Fruit fly (Drosophila melanogaster): ENCODE results near the gene CG34393.
"Not testable (repeated sequence)": the region's sequence is repeated elsewhere in the genome, so short reads cannot be mapped to it uniquely, and the experiment has no call there.

CG34393 gene

DNA sequence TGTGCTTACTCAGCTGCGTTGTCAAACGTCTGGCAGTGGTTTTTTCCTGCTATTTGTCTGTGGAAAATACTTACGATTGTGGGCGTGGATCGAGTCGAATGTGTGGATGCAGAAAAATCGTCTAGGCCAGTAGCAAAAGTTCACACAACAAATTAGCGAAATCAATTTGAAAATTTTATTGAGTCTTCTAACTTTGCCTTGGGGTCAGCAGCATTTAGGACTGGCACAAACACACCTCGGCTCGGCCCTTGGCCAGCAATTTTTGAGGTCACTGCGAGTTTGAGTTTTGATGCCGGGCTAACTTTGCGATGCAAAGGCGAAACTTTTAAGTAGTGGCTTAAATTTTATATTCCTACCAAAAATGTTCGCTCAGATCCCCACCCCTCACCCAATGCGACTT is at the start of gene CG34393:
Gene CG34393 (minus strand): TSS at position 101 of the 400 bp plus-strand sequence.
- TF ChIP-seq CG17801 (GFP tag; optimal IDR thresholded peaks at IDR 0.05; ENCODE audit: partially characterized antibody) = no peak

DNA sequence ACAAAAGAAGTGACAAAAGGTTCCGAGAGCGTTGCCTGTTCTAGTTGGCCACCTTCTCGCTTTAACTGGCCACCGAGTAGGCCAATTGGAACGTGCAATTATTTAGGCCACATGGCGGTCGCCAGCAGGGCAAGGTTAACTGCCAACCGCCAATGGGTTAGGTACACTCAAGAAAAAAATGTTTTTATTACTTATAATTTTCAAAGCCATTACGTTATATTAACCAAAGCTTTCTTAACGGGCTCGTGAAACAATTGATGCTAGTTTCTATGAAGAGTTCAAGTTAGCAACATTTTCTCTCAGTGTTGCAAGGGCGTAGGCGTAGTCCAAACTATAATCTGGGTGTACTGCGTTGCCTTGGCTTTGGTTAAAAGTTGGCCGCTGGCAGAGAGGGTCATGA is 45.7 kb upstream of the CG34393 start:
- TF ChIP-seq CG17801 (GFP tag; optimal IDR thresholded peaks at IDR 0.05; ENCODE audit: partially characterized antibody) = no peak

- TF ChIP-seq CG17801 (GFP tag; optimal IDR thresholded peaks at IDR 0.05; ENCODE audit: partially characterized antibody) = no peak
These were observed 30.9 kb upstream of the CG34393 start for dm6 chr2L:3231239-3231638.

DNA sequence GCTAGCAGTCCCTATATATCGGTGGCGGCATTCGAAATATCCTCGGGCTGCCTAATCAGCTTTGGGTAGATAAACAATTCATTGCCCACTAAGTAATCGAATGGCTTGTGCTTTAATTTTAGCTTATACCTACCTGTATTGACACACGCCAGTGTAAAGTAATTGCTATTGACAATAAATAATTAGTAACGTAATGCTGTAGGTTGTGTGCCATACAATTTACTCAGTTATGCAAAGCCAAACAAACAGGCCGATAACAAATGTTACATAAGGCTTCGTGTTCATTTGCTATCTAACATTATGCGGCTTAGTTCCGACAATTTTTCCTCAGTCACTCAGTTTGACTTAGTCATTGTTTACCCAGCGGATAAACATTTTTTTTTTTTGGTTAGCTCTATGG is 28.4 kb upstream of the CG34393 start:
- TF ChIP-seq CG17801 (GFP tag; optimal IDR thresholded peaks at IDR 0.05; ENCODE audit: partially characterized antibody) = no peak

dm6 chr2L:3199556-3199955 is 740 bp downstream of the CG34393 start:
- no peak for TF ChIP-seq CG17801 (GFP tag; optimal IDR thresholded peaks at IDR 0.05; ENCODE audit: partially characterized antibody)

- TF ChIP-seq CG17801 (GFP tag; optimal IDR thresholded peaks at IDR 0.05; ENCODE audit: partially characterized antibody) = no peak
These were observed 11.4 kb downstream of the CG34393 start for dm6 chr2L:3188875-3189274.

DNA sequence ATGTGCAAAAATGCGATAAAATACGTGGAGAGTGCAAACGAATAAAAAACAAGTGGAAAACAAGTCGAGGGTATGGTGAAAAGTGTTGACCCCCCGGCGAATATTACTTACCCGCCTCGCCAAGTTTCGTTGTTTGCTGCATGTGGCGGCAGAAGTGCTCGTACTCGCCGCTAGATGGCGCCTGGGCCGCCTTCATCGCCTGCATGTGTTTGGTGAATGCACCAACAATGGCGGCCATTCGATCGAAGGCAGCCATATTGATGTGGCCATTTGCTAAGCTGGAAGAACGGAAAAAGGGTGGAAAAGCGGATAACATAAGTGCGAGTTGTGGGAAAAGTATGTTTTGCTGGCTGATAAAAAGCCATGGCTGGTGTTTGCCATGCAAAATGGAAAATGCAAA is 17.1 kb downstream of the CG34393 start:
- TF ChIP-seq CG17801 (GFP tag; optimal IDR thresholded peaks at IDR 0.05; ENCODE audit: partially characterized antibody) = no peak

DNA sequence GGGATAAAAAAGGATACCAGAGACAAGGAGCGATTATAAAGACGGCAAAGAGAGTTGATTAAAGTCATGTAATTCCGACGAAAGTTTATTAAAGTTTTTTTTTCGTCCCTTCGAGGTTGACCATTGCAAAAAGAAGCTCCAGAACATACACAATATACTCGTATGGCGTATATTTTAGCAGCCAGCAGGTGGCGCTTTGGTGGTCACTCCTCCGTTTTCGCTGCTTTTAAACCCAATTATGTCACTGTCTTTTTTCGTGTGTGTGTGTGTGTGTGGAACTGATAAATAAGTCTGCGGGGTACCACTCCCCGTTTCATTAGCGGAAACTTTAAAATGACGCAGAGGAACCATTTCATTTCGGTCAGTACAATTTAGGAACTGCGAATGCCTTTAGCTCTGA is 20.6 kb downstream of the CG34393 start:
- TF ChIP-seq CG17801 (GFP tag; optimal IDR thresholded peaks at IDR 0.05; ENCODE audit: partially characterized antibody) = no peak

DNA sequence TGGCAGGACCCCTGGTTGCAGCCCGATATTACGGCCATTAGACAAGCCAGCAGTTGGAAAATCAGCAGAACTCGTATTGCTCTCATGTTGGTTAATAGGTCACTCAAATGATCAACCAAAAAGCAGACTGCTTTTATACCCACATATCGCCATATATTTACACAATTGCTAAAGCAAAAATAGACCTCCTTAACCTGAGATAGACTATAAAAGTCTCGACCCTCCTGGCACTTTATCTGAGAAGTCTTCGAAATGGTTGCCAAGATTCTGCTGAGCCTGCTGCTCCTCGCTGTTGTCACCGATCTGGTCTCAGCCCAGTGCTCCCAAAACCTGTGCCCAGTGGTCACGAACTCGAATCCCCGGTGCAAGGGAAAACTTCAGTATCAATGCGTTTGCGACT is 26.6 kb downstream of the CG34393 start, which contains the start of the genes CG31698 and CG15404:
Gene CG31698 (minus strand): TSS at position 101 of the 400 bp plus-strand sequence.
Gene CG15404 (plus strand): TSS at position 233 of the 400 bp plus-strand sequence.
- TF ChIP-seq CG17801 (GFP tag; optimal IDR thresholded peaks at IDR 0.05; ENCODE audit: partially characterized antibody) = no peak

DNA sequence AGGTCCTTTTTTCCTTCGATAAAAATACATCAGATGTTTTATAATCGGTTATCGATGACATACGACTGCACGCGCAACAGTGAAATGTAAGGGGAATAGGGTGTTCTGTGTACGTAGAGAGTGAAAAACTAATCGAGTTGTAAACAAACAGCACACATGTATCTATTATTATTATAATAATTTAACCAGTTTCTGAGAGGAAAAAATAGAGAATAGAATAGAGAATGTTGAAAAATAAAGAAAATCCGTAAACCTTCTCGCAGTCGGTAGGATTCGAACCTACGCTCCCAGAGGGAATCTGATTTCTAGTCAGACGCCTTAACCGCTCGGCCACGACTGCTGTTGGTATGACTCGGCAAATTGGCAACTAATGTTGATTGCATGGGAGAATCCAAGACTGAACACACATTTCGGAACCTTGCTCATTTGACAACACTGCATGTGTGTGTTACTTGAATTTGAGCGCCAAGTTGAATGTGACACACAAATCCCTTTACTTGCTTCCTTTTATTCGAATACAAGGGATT is 27.5 kb downstream of the CG34393 start:
- TF ChIP-seq CG17801 (GFP tag; optimal IDR thresholded peaks at IDR 0.05; ENCODE audit: partially characterized antibody) = peak; percentile 44

DNA sequence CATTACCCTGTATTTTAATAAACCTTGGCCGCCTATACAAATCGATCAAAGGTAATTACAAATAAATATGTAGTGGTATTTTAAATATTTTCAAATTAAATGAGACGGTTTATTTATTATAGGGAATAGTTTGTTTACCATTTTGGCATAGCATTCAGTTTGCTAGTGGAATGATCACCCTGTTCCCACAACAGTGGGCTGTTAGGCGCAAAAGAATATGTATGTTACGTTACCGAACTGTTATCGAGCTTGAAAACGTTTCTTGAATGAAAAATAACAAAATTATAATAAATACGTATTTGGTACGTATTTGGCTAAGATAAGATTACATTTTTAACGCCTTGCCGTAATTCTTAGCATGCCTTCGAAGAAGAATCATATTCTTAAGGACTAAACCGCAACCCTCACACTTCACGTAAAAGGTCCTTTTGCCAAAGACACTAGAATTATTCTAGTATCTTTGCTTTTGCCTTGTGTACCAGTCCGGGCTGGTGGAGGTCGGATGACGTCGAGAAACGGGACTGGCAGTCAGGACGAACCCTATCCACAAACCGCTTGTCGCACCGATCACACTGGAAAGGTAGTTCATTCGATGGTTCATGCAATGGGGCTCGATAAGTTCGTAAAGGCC is 29.2 kb downstream of the CG34393 start, which contains the start of gene CG44002:
Gene CG44002 (minus strand): TSS at position 144 of the 631 bp plus-strand sequence.
- no peak for TF ChIP-seq CG17801 (GFP tag; optimal IDR thresholded peaks at IDR 0.05; ENCODE audit: partially characterized antibody)

DNA sequence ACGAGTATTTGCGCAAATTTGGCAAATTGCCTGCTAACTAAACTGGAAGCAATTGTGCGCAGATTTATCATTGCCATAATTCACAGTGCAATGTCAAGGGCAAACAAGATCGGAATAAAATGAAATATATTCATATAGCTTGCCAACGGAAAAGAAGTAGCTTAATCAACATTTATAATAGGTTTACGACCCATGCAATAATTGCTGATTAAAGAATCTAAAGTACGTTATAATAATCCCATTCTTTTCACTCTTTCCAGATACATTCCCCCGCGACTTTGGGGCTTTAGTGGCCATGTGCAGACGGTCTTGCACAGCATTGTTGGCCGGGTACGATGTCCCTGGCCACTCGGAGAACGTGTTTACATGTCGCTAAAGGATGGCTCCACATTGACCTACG is 33.6 kb downstream of the CG34393 start:
- no peak for TF ChIP-seq CG17801 (GFP tag; optimal IDR thresholded peaks at IDR 0.05; ENCODE audit: partially characterized antibody)

DNA sequence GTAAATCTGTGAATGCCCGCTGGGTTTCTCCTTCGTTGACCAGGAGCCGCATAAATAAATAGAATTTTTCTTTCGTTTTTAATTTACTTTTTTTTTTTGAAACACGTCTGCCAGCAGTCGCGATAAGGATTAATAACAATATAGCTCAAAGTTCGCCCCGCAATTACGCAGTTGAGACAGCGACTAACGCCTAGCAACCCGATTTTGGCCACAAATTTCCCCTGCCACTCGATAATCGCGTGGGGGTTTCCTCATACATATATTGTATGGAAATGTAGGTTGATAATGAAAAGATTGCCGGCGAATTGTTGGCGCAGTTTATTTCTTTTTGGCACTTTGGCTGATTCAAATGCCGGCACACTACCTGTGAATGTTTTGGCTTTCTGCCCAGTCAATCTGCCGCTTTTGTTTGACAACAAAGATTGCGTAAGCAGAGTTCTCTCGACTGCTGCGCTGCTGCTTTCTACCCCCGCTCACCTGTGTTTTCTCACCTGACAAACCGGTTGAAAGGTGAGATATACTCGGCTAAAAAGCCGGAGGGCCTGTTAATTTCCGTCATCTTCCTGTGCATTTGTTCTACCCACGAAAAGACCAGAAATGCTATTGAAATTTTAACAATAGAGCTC is 35.2 kb downstream of the CG34393 start:
- no peak for TF ChIP-seq CG17801 (GFP tag; optimal IDR thresholded peaks at IDR 0.05; ENCODE audit: partially characterized antibody)

- TF ChIP-seq CG17801 (GFP tag; optimal IDR thresholded peaks at IDR 0.05; ENCODE audit: partially characterized antibody) = no peak
These were observed 35.9 kb downstream of the CG34393 start for dm6 chr2L:3164257-3165021.

DNA sequence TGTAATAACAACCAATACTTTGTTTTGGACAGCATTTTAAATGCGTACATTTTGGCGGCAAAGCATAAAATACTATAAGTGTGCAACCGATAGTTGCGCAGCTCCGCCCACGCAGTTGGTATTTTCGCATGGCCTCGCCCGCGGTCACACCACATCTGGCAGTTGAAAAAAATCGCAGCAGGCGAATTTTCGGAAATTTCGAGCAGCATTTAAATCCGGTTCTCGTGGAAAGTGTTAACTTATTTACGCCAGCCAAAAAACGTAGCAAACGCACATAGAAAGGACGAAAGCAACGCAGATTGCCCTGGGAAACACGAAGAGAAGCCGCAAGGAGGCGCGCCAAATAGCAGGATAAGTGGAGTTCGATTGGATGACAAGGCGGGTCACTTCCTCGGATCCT is 36.8 kb downstream of the CG34393 start, which contains the start of gene Hydr2:
Gene Hydr2 (plus strand): TSS at position 156 of the 400 bp plus-strand sequence.
- TF ChIP-seq CG17801 (GFP tag; optimal IDR thresholded peaks at IDR 0.05; ENCODE audit: partially characterized antibody) = not testable (repeated sequence)
